Worm (Caenorhabditis elegans): ENCODE results near the gene B0554.5.

ce11 chrV:412820-413219 lies 11.4 kb upstream of the B0554.5 start:
- TF ChIP-seq hmg-1.2 (GFP tag; IDR thresholded peaks at IDR 0.05) (no peak), let-607 (tag; optimal IDR thresholded peaks at IDR 0.05) (no peak), him-1 (tag; optimal IDR thresholded peaks at IDR 0.05) (no peak), dox-1 (GFP tag; IDR thresholded peaks at IDR 0.05) (no peak), nhr-27 (tag; optimal IDR thresholded peaks at IDR 0.05) (no peak)
